Worm (Caenorhabditis elegans) whole organism, midembryonic: Measurements from ENCODE around the gene ZK970.8.

Source experiments
- T22C8.4 ChIP-seq: fragments of 200-800 bp; sonication (Bioruptor generic); IDR thresholded peaks from 2 replicates; pipeline ENCODE4 v1.3.6; 2022; ENCODE audit warnings: missing genetic modification characterization, missing compliant biosample characterization
- flt-1 ChIP-seq: fragments of 200-800 bp; sonication (Bioruptor generic); IDR thresholded peaks from 2 replicates; pipeline ENCODE4 v1.3.6; 2022; ENCODE audit warnings: missing genetic modification characterization, missing compliant biosample characterization
- med-1 ChIP-seq: sonication (generic microtip); optimal IDR thresholded peaks from 2 replicates; lab custom pipeline; 2017; ENCODE audit warnings: missing genetic modification characterization, mild to moderate bottlenecking, missing compliant biosample characterization, antibody characterized with exemption, missing genetic modification reagents; ENCODE audit not compliant: insufficient read depth
- ref-1 ChIP-seq: fragments of 200-800 bp; sonication (Bioruptor generic); conservative IDR thresholded peaks from 2 replicates; pipeline ENCODE4 v1.3.6; 2022; ENCODE audit warnings: missing genetic modification reagents, missing genetic modification characterization, missing compliant biosample characterization
- ztf-29 ChIP-seq: fragments of 200-800 bp; sonication (Bioruptor generic); IDR thresholded peaks from 2 replicates; pipeline ENCODE4 v1.3.6; 2022; ENCODE audit warnings: missing genetic modification reagents, missing genetic modification characterization, missing compliant biosample characterization

DNA sequence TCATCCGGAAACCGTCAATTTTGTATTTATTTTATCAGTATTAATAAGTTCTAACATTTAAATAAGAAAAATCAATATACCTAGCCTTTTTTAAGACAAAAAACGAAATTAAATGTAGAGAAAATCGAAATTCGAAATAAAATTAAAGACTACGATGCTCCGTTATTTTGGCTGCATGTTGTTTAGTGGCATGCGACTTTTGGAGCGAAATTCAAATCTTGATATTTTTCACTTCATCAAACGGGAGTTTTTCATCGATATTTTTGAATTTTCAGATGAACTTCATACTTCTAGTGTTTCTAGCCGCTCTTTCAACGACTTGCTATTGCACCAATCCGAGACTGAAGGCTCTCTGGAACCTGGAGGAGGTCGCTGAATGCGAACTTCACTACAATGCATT, 41.0 kb downstream of the ZK970.8 start, which contains the start of gene C07E3.9:
- TF ChIP-seq flt-1 (GFP tag; lab: Robert Waterston, UW) (no peak), T22C8.4 (no peak), ref-1 (GFP tag; lab: Robert Waterston, UW) (no peak), ztf-29 (GFP tag; lab: Robert Waterston, UW) (no peak), med-1 (GFP tag; lab: Kevin White, UChicago) (no peak)
